Fruit fly (Drosophila melanogaster) whole organism, wandering third instar larva: ENCODE measurements around the gene CG9147.
A peak's percentile ranks its signal among the peaks of the same experiment; 100 is the strongest.

Experiments used
- Abd-B ChIP-seq: fragments of >200 bp; optimal IDR thresholded peaks from 2 replicates; lab custom pipeline; 2017; ENCODE audit warnings: missing biosample characterization, missing genetic modification characterization
- CG32264 ChIP-seq: fragments of 200-800 bp; sonication (Bioruptor generic); optimal IDR thresholded peaks from 2 replicates; lab custom pipeline; 2016; ENCODE audit warnings: missing biosample characterization, missing genetic modification characterization
- CG9705 ChIP-seq: fragments of 200-800 bp; sonication (Bioruptor generic); optimal IDR thresholded peaks from 2 replicates; lab custom pipeline; 2018; ENCODE audit warnings: missing biosample characterization, mild to moderate bottlenecking, missing genetic modification characterization
- CrebA ChIP-seq: fragments of 200-800 bp; sonication (Bioruptor generic); optimal IDR thresholded peaks from 2 replicates; lab custom pipeline; 2016; ENCODE audit warnings: missing biosample characterization, mild to moderate bottlenecking, missing genetic modification characterization, borderline replicate concordance
- Dif ChIP-seq: fragments of 200-275, 200-300 bp; sonication (Bioruptor generic); optimal IDR thresholded peaks from 2 replicates; lab custom pipeline; 2018; ENCODE audit warnings: missing biosample characterization, missing genetic modification characterization; ENCODE audit not compliant: partially characterized antibody
- HLH106 ChIP-seq: fragments of 200-800 bp; optimal IDR thresholded peaks from 3 replicates; lab custom pipeline; 2019; ENCODE audit warnings: missing biosample characterization, mild to moderate bottlenecking, missing genetic modification characterization, moderate library complexity
- Hnf4 ChIP-seq: fragments of 200-800 bp; sonication (Bioruptor generic); optimal IDR thresholded peaks from 2 replicates; lab custom pipeline; 2016; ENCODE audit warnings: missing biosample characterization, mild to moderate bottlenecking, missing genetic modification characterization
- Hr78 ChIP-seq: fragments of >200 bp; optimal IDR thresholded peaks from 2 replicates; lab custom pipeline; 2017; ENCODE audit warnings: missing biosample characterization, missing genetic modification characterization
- Hr83 ChIP-seq: fragments of 200-300 bp; sonication (Bioruptor generic); optimal IDR thresholded peaks from 2 replicates; lab custom pipeline; 2016; ENCODE audit warnings: missing biosample characterization, mild to moderate bottlenecking, missing genetic modification characterization, moderate library complexity; ENCODE audit not compliant: poor library complexity, severe bottlenecking
- Jra ChIP-seq: sonication (Bioruptor generic); optimal IDR thresholded peaks from 2 replicates; lab custom pipeline; 2016; ENCODE audit warnings: missing biosample characterization, missing genetic modification characterization
- N ChIP-seq: fragments of >200 bp; optimal IDR thresholded peaks from 2 replicates; lab custom pipeline; 2018; ENCODE audit warnings: missing biosample characterization, missing external identifiers, missing genetic modification characterization
- OdsH ChIP-seq: fragments of 200-800 bp; sonication (Bioruptor generic); optimal IDR thresholded peaks from 2 replicates; lab custom pipeline; 2016; ENCODE audit warnings: missing biosample characterization, mild to moderate bottlenecking, missing genetic modification characterization
- Rel ChIP-seq, 2 experiments: fragments of 200-800 bp; sonication (Bioruptor generic) in 1 of 2; optimal IDR thresholded peaks; 2 replicates in 1 of 2; 3 replicates in 1 of 2; lab custom pipeline; 2016 to 2019; ENCODE audit warnings: mild to moderate bottlenecking in 2 of 2, missing biosample characterization in 2 of 2, missing genetic modification characterization in 2 of 2, moderate library complexity in 1 of 2
- Sp1 ChIP-seq: fragments of 200-800 bp; sonication (Bioruptor generic); optimal IDR thresholded peaks from 3 replicates; lab custom pipeline; 2019; ENCODE audit warnings: missing biosample characterization, mild to moderate bottlenecking, missing genetic modification characterization, moderate library complexity
- Vsx2 ChIP-seq: fragments of 200-300, 225-300 bp; sonication (Bioruptor generic); optimal IDR thresholded peaks from 2 replicates; lab custom pipeline; 2018; ENCODE audit warnings: missing biosample characterization, missing genetic modification characterization; ENCODE audit not compliant: partially characterized antibody
- br ChIP-seq: fragments of 200-800 bp; sonication (Bioruptor generic); optimal IDR thresholded peaks from 2 replicates; lab custom pipeline; 2016; ENCODE audit warnings: missing biosample characterization, missing genetic modification characterization
- brk ChIP-seq: fragments of 200-800 bp; sonication (Bioruptor generic); optimal IDR thresholded peaks from 2 replicates; lab custom pipeline; 2016; ENCODE audit warnings: missing biosample characterization, mild to moderate bottlenecking, missing genetic modification characterization
- dl ChIP-seq, 2 experiments: fragments of 175-275, 200-275 bp in 1 of 2; fragments of 200-275 bp in 1 of 2; sonication (Bioruptor generic); optimal IDR thresholded peaks; lab custom pipeline; 2018; ENCODE audit warnings: mild to moderate bottlenecking in 2 of 2, missing biosample characterization in 2 of 2, missing genetic modification characterization in 2 of 2, moderate library complexity in 2 of 2; ENCODE audit not compliant: partially characterized antibody in 2 of 2, insufficient read depth in 1 of 2
- dmrt93B ChIP-seq: fragments of 200-800 bp; sonication (Bioruptor generic); optimal IDR thresholded peaks from 2 replicates; lab custom pipeline; 2018; ENCODE audit warnings: missing biosample characterization, mild to moderate bottlenecking, missing genetic modification characterization
- dsf ChIP-seq: sonication (Bioruptor generic); optimal IDR thresholded peaks from 2 replicates; lab custom pipeline; 2016; ENCODE audit warnings: missing biosample characterization, missing genetic modification characterization, borderline replicate concordance
- ey ChIP-seq: fragments of 200-800 bp; sonication (Bioruptor generic); optimal IDR thresholded peaks from 2 replicates; lab custom pipeline; 2016; ENCODE audit warnings: missing biosample characterization, missing genetic modification characterization
- foxo ChIP-seq, 2 experiments: fragments of 200-800 bp; sonication (Bioruptor generic); optimal IDR thresholded peaks; 2 replicates in 1 of 2; 3 replicates in 1 of 2; lab custom pipeline; 2016 to 2017; ENCODE audit warnings: missing biosample characterization in 2 of 2, missing genetic modification characterization in 2 of 2
- fru ChIP-seq: fragments of 200-800 bp; sonication (Bioruptor generic); optimal IDR thresholded peaks from 3 replicates; lab custom pipeline; 2016; ENCODE audit warnings: missing biosample characterization, mild to moderate bottlenecking, missing genetic modification characterization
- h ChIP-seq: fragments of 200-800 bp; sonication (Bioruptor generic); optimal IDR thresholded peaks from 3 replicates; lab custom pipeline; 2016; ENCODE audit warnings: missing biosample characterization, mild to moderate bottlenecking, missing genetic modification characterization
- jim ChIP-seq: fragments of 175-275, 200-325 bp; sonication (Bioruptor generic); optimal IDR thresholded peaks from 2 replicates; lab custom pipeline; 2016; ENCODE audit warnings: missing biosample characterization, mild to moderate bottlenecking, missing genetic modification characterization
- psq ChIP-seq: fragments of 200-800 bp; sonication (Bioruptor generic); optimal IDR thresholded peaks from 3 replicates; lab custom pipeline; 2017; ENCODE audit warnings: missing biosample characterization, mild to moderate bottlenecking, missing genetic modification characterization, moderate library complexity
- rgr ChIP-seq: fragments of 200-800 bp; sonication (Bioruptor generic); optimal IDR thresholded peaks from 3 replicates; lab custom pipeline; 2016; ENCODE audit warnings: missing biosample characterization, mild to moderate bottlenecking, missing genetic modification characterization
- sage ChIP-seq: fragments of 200-800 bp; sonication (Bioruptor generic); optimal IDR thresholded peaks from 2 replicates; lab custom pipeline; 2016; ENCODE audit warnings: missing biosample characterization, mild to moderate bottlenecking, missing genetic modification characterization
- sv ChIP-seq: fragments of 200-800 bp; sonication (Bioruptor generic); optimal IDR thresholded peaks from 3 replicates; lab custom pipeline; 2016; ENCODE audit warnings: missing biosample characterization, missing genetic modification characterization
- tai ChIP-seq: sonication (Bioruptor generic); optimal IDR thresholded peaks from 2 replicates; lab custom pipeline; 2016; ENCODE audit warnings: missing biosample characterization, missing genetic modification characterization
- usp ChIP-seq: fragments of >200 bp; optimal IDR thresholded peaks from 2 replicates; lab custom pipeline; 2017; ENCODE audit warnings: missing biosample characterization, missing genetic modification characterization
- woc ChIP-seq: sonication (Bioruptor generic); optimal IDR thresholded peaks from 2 replicates; lab custom pipeline; 2016; ENCODE audit warnings: missing biosample characterization, mild to moderate bottlenecking, missing genetic modification characterization

The CG9147 gene

DNA sequence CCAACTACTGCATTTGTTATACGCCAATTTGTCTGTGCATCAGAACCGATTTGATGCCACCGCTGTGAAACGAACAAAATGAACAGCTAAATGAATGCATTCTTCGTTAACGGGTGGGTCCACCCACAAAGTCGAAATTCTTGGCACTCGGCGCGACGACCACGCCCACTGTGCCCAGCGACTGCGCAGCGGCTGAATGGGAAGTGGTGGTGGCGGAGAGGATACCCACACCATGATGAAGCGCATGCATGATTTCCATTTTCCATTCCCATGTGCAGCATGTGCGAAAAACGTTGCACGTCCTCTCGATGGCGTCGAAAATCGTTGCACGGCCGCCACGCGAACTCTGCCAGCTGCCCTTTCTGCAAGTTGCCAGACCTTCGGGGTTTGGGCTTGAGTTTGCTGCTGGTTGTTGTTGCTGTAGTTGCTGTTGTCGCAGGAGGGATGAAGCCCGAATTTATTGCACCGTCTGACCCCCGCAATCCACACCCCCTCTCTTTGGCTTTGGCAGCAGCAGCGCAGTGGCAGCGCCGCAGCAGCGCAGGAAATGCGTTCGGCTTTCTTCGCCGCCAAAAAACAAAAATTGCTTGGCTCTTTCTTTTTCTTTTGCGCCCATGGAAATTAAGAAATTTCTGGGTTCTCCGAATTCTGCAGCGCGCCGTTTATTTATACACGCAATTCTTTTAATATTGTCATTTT is 15.5 kb downstream of the CG9147 start (continued):
- TF ChIP-seq Hr78 (GFP tag; lab: Kevin White, UChicago) (no peak), Hr83 (GFP tag; lab: Kevin White, UChicago) (no peak), foxo (GFP tag; optimal IDR thresholded peaks at IDR 0.05; lab: Kevin White, UChicago) (no peak), usp (GFP tag; lab: Kevin White, UChicago) (no peak), CrebA (GFP tag; lab: Kevin White, UChicago) (no peak), HLH106 (tag; lab: Kevin White, UChicago) (peak; percentile 15)

DNA sequence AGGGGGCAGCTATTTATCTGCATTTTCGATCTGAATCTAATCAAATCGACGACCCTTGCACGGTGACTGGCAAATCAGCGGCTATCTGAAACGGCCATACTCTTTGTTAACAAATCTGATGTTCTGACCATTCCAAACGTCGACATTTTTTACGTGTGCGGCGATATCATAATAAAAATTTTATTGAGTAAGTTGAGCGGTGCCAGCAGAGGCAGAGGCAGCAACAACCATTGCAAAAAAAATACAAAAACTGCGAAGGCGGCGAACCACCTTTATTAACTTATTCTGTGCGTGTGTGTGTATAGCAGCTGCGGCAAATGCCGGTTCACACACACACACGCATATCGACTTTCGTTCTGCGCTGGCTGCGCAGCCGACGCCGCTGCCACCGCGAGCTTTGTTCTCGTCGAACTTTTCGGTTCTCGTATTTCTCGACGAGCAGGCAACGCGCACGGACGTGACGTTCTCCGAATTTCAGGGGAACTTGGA is 16.4 kb downstream of the CG9147 start, which contains the start of gene Kr-h1:
Kr-h1 (plus strand) TSS at position 447 of the 489 bp plus-strand sequence.
- no peak for TF ChIP-seq CG32264 (GFP tag; lab: Kevin White, UChicago)
- no peak for TF ChIP-seq woc (GFP tag; lab: Kevin White, UChicago)
- no peak for TF ChIP-seq foxo (GFP tag; optimal IDR thresholded peaks at IDR 0.05; lab: Kevin White, UChicago)
- peak; percentile 8 for TF ChIP-seq tai (GFP tag; lab: Kevin White, UChicago)
- TF ChIP-seq Hr83 (GFP tag; lab: Kevin White, UChicago) = peak; percentile 76
- peak in 1 of 2 experiments; percentile 40 for TF ChIP-seq dl (GFP tag; optimal IDR thresholded peaks at IDR 0.05; lab: Kevin White, UChicago; ENCODE audit: insufficient read depth in 1 of 2, partially characterized antibody in 2 of 2)
- TF ChIP-seq Rel (GFP tag; optimal IDR thresholded peaks at IDR 0.05; lab: Kevin White, UChicago) = peak; percentile 38
- TF ChIP-seq Rel (tag; optimal IDR thresholded peaks at IDR 0.05; lab: Kevin White, UChicago) = peak; percentile 58
- TF ChIP-seq sv (GFP tag; lab: Kevin White, UChicago) = no peak
- TF ChIP-seq sage = no peak
- TF ChIP-seq fru = peak; percentile 69
- TF ChIP-seq dmrt93B (GFP tag; lab: Kevin White, UChicago) = no peak
- no peak for TF ChIP-seq N
- TF ChIP-seq jim (GFP tag; lab: Kevin White, UChicago) = peak; percentile 81
- no peak for TF ChIP-seq Jra (GFP tag; lab: Kevin White, UChicago)
- TF ChIP-seq Abd-B (GFP tag; lab: Kevin White, UChicago) = no peak
- peak; percentile 8 for TF ChIP-seq HLH106 (tag; lab: Kevin White, UChicago)
- no peak for TF ChIP-seq CG9705 (GFP tag; lab: Kevin White, UChicago)
- peak; percentile 86 for TF ChIP-seq CrebA (GFP tag; lab: Kevin White, UChicago)
- TF ChIP-seq h (GFP tag; lab: Kevin White, UChicago) = peak; percentile 58
- TF ChIP-seq brk (GFP tag; lab: Kevin White, UChicago) = peak; percentile 60
- no peak for TF ChIP-seq dsf (GFP tag; lab: Kevin White, UChicago)
- peak; percentile 26 for TF ChIP-seq br (GFP tag; lab: Kevin White, UChicago)

DNA sequence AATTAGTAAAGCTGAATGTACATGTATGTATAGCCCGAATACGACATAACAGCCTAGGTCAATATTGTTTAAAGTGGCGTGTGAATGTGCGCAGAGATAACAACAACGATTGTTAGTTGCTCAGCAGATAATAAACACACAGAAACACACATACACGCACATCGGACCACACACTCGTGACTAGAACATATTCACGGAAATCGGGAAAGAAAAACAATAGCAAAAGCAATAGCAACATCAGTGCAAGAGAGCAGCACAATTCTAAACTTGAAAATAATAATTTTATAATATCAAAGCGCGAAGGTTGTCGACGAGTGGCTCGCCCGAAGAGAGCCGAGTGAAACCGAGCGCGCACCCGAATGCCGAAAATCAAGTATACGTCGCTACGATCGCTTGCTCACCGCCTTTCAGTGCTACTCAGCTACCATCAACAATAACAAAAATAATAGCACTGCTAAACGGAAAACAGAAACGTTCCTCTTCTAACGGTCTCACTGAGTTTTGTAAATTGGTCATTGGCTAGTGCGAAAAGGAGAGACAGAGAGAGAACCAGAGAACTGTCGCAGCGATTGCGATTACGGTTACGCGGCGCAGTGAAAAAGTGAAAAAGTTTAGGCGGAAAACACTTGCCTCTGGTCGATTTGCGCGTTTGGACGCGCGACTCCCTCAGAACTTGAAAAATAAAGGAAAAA is 17.3 kb downstream of the CG9147 start:
- TF ChIP-seq Hr83 (GFP tag; lab: Kevin White, UChicago) (peak; percentile 34), OdsH (peak; percentile 29), Jra (GFP tag; lab: Kevin White, UChicago) (peak; percentile 49), sv (GFP tag; lab: Kevin White, UChicago) (no peak), Abd-B (GFP tag; lab: Kevin White, UChicago) (no peak), Vsx2 (peak; percentile 30), psq (peak; percentile 35), Hnf4 (GFP tag; lab: Kevin White, UChicago) (peak; percentile 15), brk (GFP tag; lab: Kevin White, UChicago) (peak; percentile 2), h (GFP tag; lab: Kevin White, UChicago) (peak; percentile 42), ey (no peak), dmrt93B (GFP tag; lab: Kevin White, UChicago) (no peak), Rel (GFP tag; optimal IDR thresholded peaks at IDR 0.05; lab: Kevin White, UChicago) (no peak), Rel (tag; optimal IDR thresholded peaks at IDR 0.05; lab: Kevin White, UChicago) (peak; percentile 52), Dif (peak; percentile 52), CrebA (GFP tag; lab: Kevin White, UChicago) (peak; percentile 62), rgr (GFP tag; lab: Kevin White, UChicago) (peak; percentile 27), Sp1 (peak; percentile 16), br (GFP tag; lab: Kevin White, UChicago) (peak; percentile 57)
